Worm (Caenorhabditis elegans): ENCODE measurements around the gene cdh-3.

Gene cdh-3

DNA sequence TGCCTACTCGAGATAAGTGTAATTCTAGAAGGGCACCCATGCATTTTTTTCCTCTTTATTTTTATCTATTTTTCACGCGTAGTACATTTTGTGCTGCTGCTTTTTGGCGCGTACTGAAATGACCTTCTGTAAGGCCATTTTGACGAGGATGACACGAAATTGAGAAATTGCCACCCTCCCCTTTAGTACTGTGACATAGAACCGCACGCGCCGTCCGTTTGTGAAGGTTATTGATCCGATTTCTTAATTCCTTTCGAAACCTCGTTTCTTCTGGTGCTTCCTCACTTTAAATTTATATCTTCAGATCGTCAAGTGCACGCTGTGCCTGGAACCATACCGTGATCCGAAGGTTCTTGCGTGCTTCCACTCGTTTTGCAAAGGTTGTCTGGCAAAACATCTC lies 23.2 kb downstream of the cdh-3 start (continued):
- TF ChIP-seq nhr-11 (tag; optimal IDR thresholded peaks at IDR 0.05) (no peak), isw-1 (GFP tag; IDR thresholded peaks at IDR 0.05) (no peak), sox-4 (tag; optimal IDR thresholded peaks at IDR 0.05) (no peak), pqm-1 (tag; optimal IDR thresholded peaks at IDR 0.05) (no peak)

DNA sequence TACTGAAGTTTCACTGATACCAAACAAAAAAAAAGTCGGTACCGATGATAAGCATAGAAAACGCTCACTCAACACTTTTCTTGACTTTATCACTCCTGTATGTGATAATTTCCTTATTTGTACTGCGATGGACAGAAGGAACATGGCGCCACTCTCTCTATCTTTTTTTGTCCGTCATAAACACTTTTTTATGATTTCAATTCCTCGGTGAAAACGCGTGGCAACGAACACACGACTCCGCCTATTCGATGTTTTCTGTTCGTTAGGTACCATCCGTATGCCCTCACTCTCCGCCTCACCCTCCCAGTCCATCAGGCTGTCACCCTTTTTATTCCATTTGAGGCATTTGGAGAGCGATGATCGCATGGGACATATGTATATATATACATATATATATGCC lies 23.9 kb downstream of the cdh-3 start:
- TF ChIP-seq fkh-10 (GFP tag; optimal IDR thresholded peaks at IDR 0.05) (no peak), aha-1 (tag; optimal IDR thresholded peaks at IDR 0.05) (no peak), nhr-85 (tag) (no peak), lin-39 (tag; optimal IDR thresholded peaks at IDR 0.05) (no peak), dpl-1 (GFP tag; optimal IDR thresholded peaks at IDR 0.05) (no peak), lin-14 (GFP tag; optimal IDR thresholded peaks at IDR 0.05) (no peak), isw-1 (GFP tag; IDR thresholded peaks at IDR 0.05) (no peak), xbp-1 (tag; optimal IDR thresholded peaks at IDR 0.05) (no peak), nhr-84 (tag; optimal IDR thresholded peaks at IDR 0.05) (no peak), nhr-12 (tag; optimal IDR thresholded peaks at IDR 0.05) (no peak), mdl-1 (tag; optimal IDR thresholded peaks at IDR 0.05) (peak in 1 of 2 experiments; percentile 4), elt-2 (tag; optimal IDR thresholded peaks at IDR 0.05) (peak; percentile 36), nhr-71 (tag; optimal IDR thresholded peaks at IDR 0.05) (no peak), efl-1 (optimal IDR thresholded peaks at IDR 0.05) (no peak), efl-1 (GFP tag; optimal IDR thresholded peaks at IDR 0.05 in 1 of 2) (peak in 1 of 2 experiments; percentile 85), ceh-63 (GFP tag; optimal IDR thresholded peaks at IDR 0.05) (no peak), unc-30 (tag; optimal IDR thresholded peaks at IDR 0.05) (no peak), ama-1 (optimal IDR thresholded peaks at IDR 0.05) (no peak), F16B12.6 (tag; optimal IDR thresholded peaks at IDR 0.05) (no peak), tlp-1 (tag; optimal IDR thresholded peaks at IDR 0.05) (no peak), zip-4 (GFP tag; optimal IDR thresholded peaks at IDR 0.05) (no peak), mep-1 (tag; optimal IDR thresholded peaks at IDR 0.05) (peak; percentile 6), nhr-77 (tag; optimal IDR thresholded peaks at IDR 0.05) (no peak), lsy-2 (tag; optimal IDR thresholded peaks at IDR 0.05) (no peak), C34B4.2 (tag; optimal IDR thresholded peaks at IDR 0.05) (no peak), lin-13 (GFP tag; optimal IDR thresholded peaks at IDR 0.05) (no peak), unc-130 (tag; optimal IDR thresholded peaks at IDR 0.05) (no peak), unc-86 (tag; optimal IDR thresholded peaks at IDR 0.05) (no peak)

DNA sequence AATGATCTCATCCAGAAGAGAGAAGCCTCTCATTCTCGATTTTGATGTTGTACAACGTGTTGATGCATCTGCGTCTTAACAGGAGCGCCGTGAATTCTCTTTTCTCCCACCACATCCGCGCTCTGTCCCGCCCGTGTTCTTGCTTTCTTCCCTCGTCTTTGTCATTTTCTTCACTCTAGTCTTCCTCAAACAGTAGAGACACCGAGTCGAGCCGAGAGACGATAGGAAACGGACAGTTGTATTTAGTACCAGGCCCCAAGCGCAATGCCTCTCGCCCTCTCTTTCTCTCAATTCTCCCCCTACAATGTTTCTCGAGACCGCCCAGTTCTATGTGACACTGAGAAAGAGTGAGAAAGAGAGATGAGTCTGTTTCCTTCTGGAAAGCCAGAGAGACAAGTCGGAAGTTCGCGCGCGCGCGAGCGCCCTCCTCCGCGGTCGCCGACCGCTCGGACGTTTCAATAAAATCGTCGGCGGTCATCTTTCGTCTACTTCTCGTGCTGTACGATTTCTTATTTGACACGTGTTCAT lies 24.6 kb downstream of the cdh-3 start, which contains the start of gene ZK112.4:
Gene ZK112.4 (minus strand): TSS at position 478 of the 528 bp plus-strand sequence.
- TF ChIP-seq grh-1 (GFP tag; IDR thresholded peaks at IDR 0.05) = no peak
- TF ChIP-seq aha-1 (tag; optimal IDR thresholded peaks at IDR 0.05) = no peak
- TF ChIP-seq mep-1 (tag; optimal IDR thresholded peaks at IDR 0.05) = peak; percentile 74
- peak; percentile 79 for TF ChIP-seq nhr-77 (tag; optimal IDR thresholded peaks at IDR 0.05)
- peak; percentile 6 for TF ChIP-seq F16B12.6 (tag; optimal IDR thresholded peaks at IDR 0.05)
- peak in 1 of 2 experiments; percentile 20 for TF ChIP-seq mdl-1 (tag; optimal IDR thresholded peaks at IDR 0.05)
- peak; percentile 43 for TF ChIP-seq dsc-1 (tag; optimal IDR thresholded peaks at IDR 0.05)
- TF ChIP-seq zip-4 (GFP tag; optimal IDR thresholded peaks at IDR 0.05) = no peak
- TF ChIP-seq rnt-1 (tag; optimal IDR thresholded peaks at IDR 0.05) = peak; percentile 55
- TF ChIP-seq dpl-1 (GFP tag; optimal IDR thresholded peaks at IDR 0.05) = peak; percentile 24 to 46 (median 28)
- TF ChIP-seq nhr-19 (GFP tag; conservative IDR thresholded peaks at IDR 0.05) = peak; percentile 51
- TF ChIP-seq fkh-10 (GFP tag; optimal IDR thresholded peaks at IDR 0.05) = peak; percentile 48
- TF ChIP-seq lin-35 (GFP tag; optimal IDR thresholded peaks at IDR 0.05) = peak; percentile 28 to 33
- no peak for TF ChIP-seq mef-2 (tag; optimal IDR thresholded peaks at IDR 0.05)
- TF ChIP-seq jun-1 (tag; optimal IDR thresholded peaks at IDR 0.05) = peak; percentile 67
- TF ChIP-seq fkh-8 (tag; optimal IDR thresholded peaks at IDR 0.05) = no peak
- TF ChIP-seq lin-14 (GFP tag; optimal IDR thresholded peaks at IDR 0.05) = peak; percentile 98
- TF ChIP-seq lin-13 (GFP tag; optimal IDR thresholded peaks at IDR 0.05) = peak; percentile 60
- TF ChIP-seq Y116A8C.19 (tag; optimal IDR thresholded peaks at IDR 0.05; ENCODE audit: borderline replicate concordance) = no peak
- TF ChIP-seq egl-13 (tag; optimal IDR thresholded peaks at IDR 0.05) = peak; percentile 16
- peak in 1 of 2 experiments; percentile 39 for TF ChIP-seq egl-27 (tag; optimal IDR thresholded peaks at IDR 0.05)
- TF ChIP-seq ceh-82 (tag; optimal IDR thresholded peaks at IDR 0.05) = peak in 2 of 3 experiments; percentile 32 to 56
- peak; percentile 62 for TF ChIP-seq skn-1 (tag; optimal IDR thresholded peaks at IDR 0.05)
- peak; percentile 69 for TF ChIP-seq swsn-7 (tag; optimal IDR thresholded peaks at IDR 0.05)
- no peak for TF ChIP-seq ets-5 (GFP tag; IDR thresholded peaks at IDR 0.05)
- peak; percentile 76 for TF ChIP-seq snu-23 (GFP tag; optimal IDR thresholded peaks at IDR 0.05)
- TF ChIP-seq hlh-4 (tag; optimal IDR thresholded peaks at IDR 0.05) = no peak
- no peak for TF ChIP-seq pag-3 (tag; optimal IDR thresholded peaks at IDR 0.05; ENCODE audit: borderline replicate concordance, insufficient read depth)
- TF ChIP-seq vab-15 (tag; optimal IDR thresholded peaks at IDR 0.05) = no peak

Data from whole organism, L1 larva.